Worm (Caenorhabditis elegans): ENCODE data around the gene W06G6.2.
"Not testable (repeated sequence)": the region's sequence is repeated elsewhere in the genome, so short reads cannot be mapped to it uniquely, and the experiment has no call there.

DNA sequence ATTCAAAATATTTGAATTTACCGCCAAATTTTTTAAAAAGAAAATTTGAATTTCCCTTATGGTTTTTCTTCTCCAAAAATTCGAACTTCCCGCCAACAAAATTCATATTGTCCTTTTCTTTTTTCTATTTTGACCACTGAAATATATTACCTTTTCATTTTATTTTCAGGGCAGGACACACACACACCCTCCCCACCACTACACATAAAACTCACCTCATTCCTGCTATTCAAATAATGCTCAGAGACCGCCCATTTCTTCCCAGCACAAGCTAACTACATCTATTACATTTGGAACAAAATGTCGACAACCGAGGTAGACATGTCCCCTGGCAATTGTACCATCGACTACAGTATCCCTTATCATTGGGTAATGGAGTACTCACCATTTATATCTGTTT is 25.2 kb downstream of the W06G6.2 start, which contains the start of gene W06G6.15:
- not testable (repeated sequence) for TF ChIP-seq nhr-10 (tag; optimal IDR thresholded peaks at IDR 0.05); snpc-4 (tag; optimal IDR thresholded peaks at IDR 0.05); jun-1 (tag; optimal IDR thresholded peaks at IDR 0.05); lin-1 (GFP tag; IDR thresholded peaks at IDR 0.05); zfp-2 (tag; optimal IDR thresholded peaks at IDR 0.05)
